Worm (Caenorhabditis elegans) whole organism, L3 larva: ENCODE results near the gene B0244.17.

Experiments used
- R02D3.7 ChIP-seq: fragments of 150-350 bp; optimal IDR thresholded peaks from 2 replicates; lab custom pipeline; 2014; ENCODE audit warnings: missing biosample characterization, missing genetic modification characterization
- ZK546.5 ChIP-seq: sonication (generic microtip); optimal IDR thresholded peaks from 2 replicates; lab custom pipeline; 2017; ENCODE audit warnings: missing biosample characterization, missing genetic modification characterization
- aly-2 ChIP-seq: fragments of 150-350 bp; optimal IDR thresholded peaks from 2 replicates; lab custom pipeline; 2014; ENCODE audit warnings: missing biosample characterization, missing genetic modification characterization
- ama-1 ChIP-seq: fragments of 150-350 bp; optimal IDR thresholded peaks from 2 replicates; lab custom pipeline; 2018
- ceh-16 ChIP-seq: sonication (generic microtip); optimal IDR thresholded peaks from 2 replicates; lab custom pipeline; 2017; ENCODE audit warnings: missing biosample characterization, missing genetic modification characterization
- ceh-28 ChIP-seq: fragments of 150-350 bp; optimal IDR thresholded peaks from 2 replicates; lab custom pipeline; 2014; ENCODE audit warnings: missing biosample characterization, missing genetic modification reagents, missing genetic modification characterization
- ceh-82 ChIP-seq: fragments of 150-350 bp; optimal IDR thresholded peaks from 2 replicates; lab custom pipeline; 2014; ENCODE audit warnings: missing biosample characterization, missing genetic modification characterization
- daf-12 ChIP-seq: fragments of 150-350 bp; optimal IDR thresholded peaks from 2 replicates; lab custom pipeline; 2014; ENCODE audit warnings: missing biosample characterization, missing genetic modification reagents, missing genetic modification characterization
- egl-27 ChIP-seq: sonication (generic microtip); optimal IDR thresholded peaks from 4 replicates; lab custom pipeline; 2017; ENCODE audit warnings: missing biosample characterization, missing genetic modification reagents, missing genetic modification characterization
- egl-5 ChIP-seq: fragments of 150-350 bp; optimal IDR thresholded peaks from 2 replicates; lab custom pipeline; 2017; ENCODE audit warnings: missing biosample characterization, missing genetic modification reagents, missing genetic modification characterization, inconsistent platforms
- elt-2 ChIP-seq: sonication (generic microtip); optimal IDR thresholded peaks from 2 replicates; lab custom pipeline; 2016; ENCODE audit warnings: missing genetic modification reagents, mild to moderate bottlenecking, missing genetic modification characterization, missing compliant biosample characterization
- elt-3 ChIP-seq, 3 experiments: fragments of 150-350 bp in 1 of 3; sonication (generic microtip) in 2 of 3; optimal IDR thresholded peaks; 2 replicates in 2 of 3; 4 replicates in 1 of 3; lab custom pipeline; 2014 to 2017; ENCODE audit warnings: missing biosample characterization in 3 of 3, missing genetic modification characterization in 3 of 3
- eor-1 ChIP-seq, 2 experiments: fragments of 150-350 bp; optimal IDR thresholded peaks; 2 replicates each; lab custom pipeline; 2014 to 2018; ENCODE audit warnings: missing biosample characterization in 2 of 2, missing genetic modification characterization in 2 of 2
- fkh-10 ChIP-seq: sonication (generic microtip); optimal IDR thresholded peaks from 2 replicates; lab custom pipeline; 2017; ENCODE audit warnings: missing biosample characterization, missing genetic modification reagents, missing genetic modification characterization
- fkh-2 ChIP-seq: fragments of 150-350 bp; optimal IDR thresholded peaks from 2 replicates; lab custom pipeline; 2014; ENCODE audit warnings: missing biosample characterization, missing genetic modification reagents, missing genetic modification characterization
- hmg-11 ChIP-seq: sonication (generic microtip); optimal IDR thresholded peaks from 2 replicates; lab custom pipeline; 2016; ENCODE audit warnings: missing genetic modification characterization, missing compliant biosample characterization
- jun-1 ChIP-seq: fragments of 150-350 bp; optimal IDR thresholded peaks from 2 replicates; lab custom pipeline; 2014; ENCODE audit warnings: missing biosample characterization, missing genetic modification reagents, missing genetic modification characterization
- lin-15B ChIP-seq: fragments of 150-350 bp; optimal IDR thresholded peaks from 2 replicates; lab custom pipeline; 2014; ENCODE audit warnings: missing biosample characterization, missing genetic modification characterization
- lin-39 ChIP-seq: fragments of 150-350 bp; optimal IDR thresholded peaks from 2 replicates; lab custom pipeline; 2018; ENCODE audit warnings: missing biosample characterization, missing genetic modification reagents, missing genetic modification characterization
- mdl-1 ChIP-seq: fragments of 150-350 bp; optimal IDR thresholded peaks from 2 replicates; lab custom pipeline; 2014; ENCODE audit warnings: missing biosample characterization, missing genetic modification characterization
- mml-1 ChIP-seq: fragments of 150-350 bp; sonication (generic microtip); optimal IDR thresholded peaks from 3 replicates; lab custom pipeline; 2014; ENCODE audit warnings: missing biosample characterization, missing genetic modification characterization
- nfya-1 ChIP-seq: sonication (generic microtip); optimal IDR thresholded peaks from 2 replicates; lab custom pipeline; 2017; ENCODE audit warnings: missing genetic modification characterization, mild to moderate bottlenecking, missing compliant biosample characterization, antibody characterized with exemption, moderate library complexity; ENCODE audit not compliant: insufficient read depth
- nhr-11 ChIP-seq: fragments of 150-350 bp; optimal IDR thresholded peaks from 2 replicates; lab custom pipeline; 2014; ENCODE audit warnings: missing biosample characterization, missing genetic modification characterization
- nhr-12 ChIP-seq: fragments of 150-350 bp; optimal IDR thresholded peaks from 2 replicates; lab custom pipeline; 2014; ENCODE audit warnings: missing biosample characterization, missing genetic modification characterization
- nhr-23 ChIP-seq: fragments of 150-350 bp; optimal IDR thresholded peaks from 2 replicates; lab custom pipeline; 2014; ENCODE audit warnings: missing biosample characterization, missing genetic modification reagents, missing genetic modification characterization
- nhr-237 ChIP-seq: fragments of 150-350 bp; optimal IDR thresholded peaks from 2 replicates; lab custom pipeline; 2014; ENCODE audit warnings: missing biosample characterization, missing genetic modification characterization
- nhr-25 ChIP-seq: sonication (generic microtip); optimal IDR thresholded peaks from 2 replicates; lab custom pipeline; 2017; ENCODE audit warnings: missing biosample characterization, missing genetic modification characterization
- nhr-28 ChIP-seq: fragments of 150-350 bp; optimal IDR thresholded peaks from 2 replicates; lab custom pipeline; 2014; ENCODE audit warnings: missing biosample characterization, missing genetic modification characterization
- nhr-43 ChIP-seq: sonication (generic microtip); optimal IDR thresholded peaks from 2 replicates; lab custom pipeline; 2016; ENCODE audit warnings: mild to moderate bottlenecking, missing genetic modification characterization, missing compliant biosample characterization; ENCODE audit not compliant: poor library complexity, severe bottlenecking
- nhr-67 ChIP-seq: fragments of 150-350 bp; optimal IDR thresholded peaks from 2 replicates; lab custom pipeline; 2014; ENCODE audit warnings: missing biosample characterization, missing genetic modification characterization
- nhr-76 ChIP-seq: fragments of 150-350 bp; sonication (generic microtip); optimal IDR thresholded peaks from 5 replicates; lab custom pipeline; 2014; ENCODE audit warnings: missing biosample characterization, missing genetic modification characterization
- sea-2 ChIP-seq: fragments of 150-350 bp; sonication (generic microtip); optimal IDR thresholded peaks from 4 replicates; lab custom pipeline; 2014; ENCODE audit warnings: missing biosample characterization, missing genetic modification reagents, missing genetic modification characterization
- snpc-4 ChIP-seq: fragments of 150-350 bp; optimal IDR thresholded peaks from 2 replicates; lab custom pipeline; 2014; ENCODE audit warnings: missing biosample characterization, missing genetic modification characterization
- tbx-2 ChIP-seq: sonication (generic microtip); optimal IDR thresholded peaks from 2 replicates; lab custom pipeline; 2016; ENCODE audit warnings: mild to moderate bottlenecking, missing genetic modification characterization, missing compliant biosample characterization
- unc-62 ChIP-seq: fragments of 150-350 bp; sonication (generic microtip); optimal IDR thresholded peaks from 4 replicates; lab custom pipeline; 2014; ENCODE audit warnings: missing biosample characterization, missing genetic modification reagents, missing genetic modification characterization
- zag-1 ChIP-seq: fragments of 150-350 bp; optimal IDR thresholded peaks from 2 replicates; lab custom pipeline; 2014; ENCODE audit warnings: missing biosample characterization, missing genetic modification characterization
- ztf-11 ChIP-seq: fragments of 150-350 bp; optimal IDR thresholded peaks from 2 replicates; lab custom pipeline; 2014; ENCODE audit warnings: missing biosample characterization, missing genetic modification characterization

Gene B0244.17

ce11 chrIII:5747185-5747584, 14.2 kb downstream of the B0244.17 start, which contains the start of gene B0244.4:
Gene B0244.4 (plus strand): TSS chrIII:5747485.
- TF ChIP-seq lin-15B (tag; lab: Kevin White, UChicago), result no peak
- TF ChIP-seq nfya-1, result no peak
- no peak for TF ChIP-seq aly-2 (tag; lab: Kevin White, UChicago)
- TF ChIP-seq nhr-11 (tag; lab: Kevin White, UChicago), result no peak
- no peak for TF ChIP-seq nhr-67
- no peak for TF ChIP-seq ceh-16 (tag; lab: Kevin White, UChicago)
- no peak for TF ChIP-seq nhr-43 (tag; lab: Kevin White, UChicago)
- no peak for TF ChIP-seq jun-1
- no peak for TF ChIP-seq R02D3.7 (tag; lab: Kevin White, UChicago)
- no peak for TF ChIP-seq tbx-2 (tag; lab: Kevin White, UChicago)
- no peak for TF ChIP-seq zag-1
- TF ChIP-seq lin-39 (tag; lab: Kevin White, UChicago), result no peak
- no peak for TF ChIP-seq mdl-1 (tag; lab: Kevin White, UChicago)
- TF ChIP-seq hmg-11 (tag; lab: Kevin White, UChicago), result no peak
- TF ChIP-seq mml-1 (tag; lab: Kevin White, UChicago), result no peak
- TF ChIP-seq nhr-237 (tag; lab: Kevin White, UChicago), result no peak
- TF ChIP-seq nhr-28 (tag; lab: Kevin White, UChicago), result no peak
- no peak for TF ChIP-seq unc-62 (GFP tag; lab: Kevin White, UChicago)
- no peak for TF ChIP-seq nhr-25 (tag; lab: Kevin White, UChicago)

- TF ChIP-seq egl-27 (no peak), egl-5 (tag; lab: Kevin White, UChicago) (no peak), lin-39 (tag; lab: Kevin White, UChicago) (no peak), ceh-82 (tag; lab: Kevin White, UChicago) (no peak), nhr-43 (tag; lab: Kevin White, UChicago) (no peak), mdl-1 (tag; lab: Kevin White, UChicago) (no peak), snpc-4 (tag; lab: Kevin White, UChicago) (no peak), ztf-11 (no peak)
Measured at ce11 chrIII:5748360-5748759, 15.3 kb downstream of the B0244.17 start.

- no peak for TF ChIP-seq unc-62 (GFP tag; lab: Kevin White, UChicago)
- TF ChIP-seq jun-1, result no peak
- TF ChIP-seq tbx-2 (tag; lab: Kevin White, UChicago), result no peak
- no peak for TF ChIP-seq egl-5 (tag; lab: Kevin White, UChicago)
Measured at ce11 chrIII:5750503-5750902, 17.5 kb downstream of the B0244.17 start.

- TF ChIP-seq ZK546.5 (tag; lab: Kevin White, UChicago) (no peak), R02D3.7 (tag; lab: Kevin White, UChicago) (no peak), ztf-11 (no peak), ceh-28 (tag; lab: Kevin White, UChicago) (peak; percentile 70), sea-2 (GFP tag; lab: Kevin White, UChicago) (no peak), unc-62 (GFP tag; lab: Kevin White, UChicago) (no peak), elt-2 (tag; lab: Kevin White, UChicago) (no peak), ceh-82 (tag; lab: Kevin White, UChicago) (peak; percentile 25), ama-1 (peak; percentile 21), nfya-1 (peak; percentile 80), daf-12 (tag; lab: Kevin White, UChicago) (no peak), lin-39 (tag; lab: Kevin White, UChicago) (peak; percentile 29), fkh-2 (tag; lab: Kevin White, UChicago) (no peak), nhr-12 (no peak), nhr-67 (no peak), mdl-1 (tag; lab: Kevin White, UChicago) (no peak), fkh-10 (peak; percentile 65), nhr-76 (no peak), elt-3 (tag; optimal IDR thresholded peaks at IDR 0.05; lab: Kevin White, UChicago) (no peak), nhr-28 (tag; lab: Kevin White, UChicago) (no peak), eor-1 (tag; optimal IDR thresholded peaks at IDR 0.05; lab: Kevin White, UChicago) (no peak), egl-27 (no peak), nhr-23 (no peak), nhr-237 (tag; lab: Kevin White, UChicago) (no peak), hmg-11 (tag; lab: Kevin White, UChicago) (peak; percentile 21)
- TF ChIP-seq, all 47 proteins: peak for 7
Measured at ce11 chrIII:5755204-5755603, 22.2 kb downstream of the B0244.17 start, which contains the start of gene ida-1. Gene ida-1 (plus strand): TSS chrIII:5755539.
